Worm (Caenorhabditis elegans): Measurements from ENCODE around the gene C47A10.16.

ce11 chrV:17790191-17790590 is 25.2 kb upstream of the C47A10.16 start, which contains the start of gene srh-290:
- TF ChIP-seq flt-1 (GFP tag; IDR thresholded peaks at IDR 0.05) (no peak), ztf-23 (GFP tag; IDR thresholded peaks at IDR 0.05) (no peak), T22C8.4 (GFP tag; IDR thresholded peaks at IDR 0.05) (no peak), ztf-29 (GFP tag; IDR thresholded peaks at IDR 0.05) (no peak), tab-1 (GFP tag; IDR thresholded peaks at IDR 0.05) (no peak), klf-2 (GFP tag; conservative IDR thresholded peaks at IDR 0.05) (no peak), ref-1 (GFP tag; conservative IDR thresholded peaks at IDR 0.05) (no peak)
